Fruit fly (Drosophila melanogaster) whole organism, embryonic: ENCODE data around the gene CG1440.

Experiments
- Antp ChIP-seq: fragments of 200-800 bp; sonication (Bioruptor generic); optimal IDR thresholded peaks from 3 replicates; lab custom pipeline; 2016; ENCODE audit warnings: missing biosample characterization, missing genetic modification characterization
- CG10274 ChIP-seq: fragments of 200-800 bp; sonication (Bioruptor generic); optimal IDR thresholded peaks from 3 replicates; lab custom pipeline; 2017; ENCODE audit warnings: missing biosample characterization, mild to moderate bottlenecking, missing genetic modification characterization
- CG1233 ChIP-seq: fragments of 200-800 bp; sonication (Bioruptor generic); optimal IDR thresholded peaks from 4 replicates; lab custom pipeline; 2018; ENCODE audit warnings: missing biosample characterization, mild to moderate bottlenecking, missing genetic modification characterization
- CG15479 ChIP-seq: fragments of 200-800 bp; sonication (Bioruptor generic); optimal IDR thresholded peaks from 3 replicates; lab custom pipeline; 2019; ENCODE audit warnings: missing biosample characterization, mild to moderate bottlenecking, missing genetic modification characterization, moderate library complexity
- CG17385 ChIP-seq: fragments of 200-800 bp; sonication (Bioruptor generic); optimal IDR thresholded peaks from 3 replicates; lab custom pipeline; 2018; ENCODE audit warnings: missing biosample characterization, mild to moderate bottlenecking, missing genetic modification characterization
- CG17612 ChIP-seq: fragments of 200-800 bp; sonication (Bioruptor generic); IDR thresholded peaks from 2 replicates; pipeline ENCODE4 v1.3.6; 2022; ENCODE audit warnings: missing biosample characterization, missing genetic modification characterization
- CG2120 ChIP-seq: fragments of 200-800 bp; sonication (Bioruptor generic); optimal IDR thresholded peaks from 3 replicates; lab custom pipeline; 2016; ENCODE audit warnings: missing biosample characterization, missing genetic modification characterization
- CG2202 ChIP-seq: fragments of 200-800 bp; sonication (Bioruptor generic); optimal IDR thresholded peaks from 2 replicates; lab custom pipeline; 2018; ENCODE audit warnings: missing biosample characterization, mild to moderate bottlenecking, missing genetic modification characterization
- CG2875 ChIP-seq: fragments of 200-800 bp; sonication (Bioruptor generic); optimal IDR thresholded peaks from 2 replicates; lab custom pipeline; 2017; ENCODE audit warnings: missing biosample characterization, mild to moderate bottlenecking, missing genetic modification characterization, missing genetic modification reagents
- CG30020 ChIP-seq: fragments of 200-800 bp; optimal IDR thresholded peaks from 2 replicates; lab custom pipeline; 2019; ENCODE audit warnings: missing biosample characterization, mild to moderate bottlenecking, missing genetic modification characterization, moderate library complexity
- CG3407 ChIP-seq: fragments of 200-800 bp; sonication (Bioruptor generic); optimal IDR thresholded peaks from 2 replicates; lab custom pipeline; 2018; ENCODE audit warnings: missing biosample characterization, mild to moderate bottlenecking, missing genetic modification characterization
- CG4282 ChIP-seq: fragments of 200-800 bp; sonication (Bioruptor generic); optimal IDR thresholded peaks from 2 replicates; lab custom pipeline; 2016; ENCODE audit warnings: missing biosample characterization, missing genetic modification characterization
- CG4360 ChIP-seq: fragments of 200-800 bp; sonication (Bioruptor generic); IDR thresholded peaks from 2 replicates; pipeline ENCODE4 v1.3.6; 2022; ENCODE audit warnings: missing biosample characterization, missing genetic modification characterization
- CG4424 ChIP-seq: fragments of 200-800 bp; sonication (Bioruptor generic); optimal IDR thresholded peaks from 3 replicates; lab custom pipeline; 2016; ENCODE audit warnings: missing biosample characterization, missing genetic modification characterization
- CG6175 ChIP-seq: fragments of 200-800 bp; sonication (Bioruptor generic); IDR thresholded peaks from 3 replicates; pipeline ENCODE4 v1.3.6; 2022; ENCODE audit warnings: missing biosample characterization, missing genetic modification characterization
- CG6254 ChIP-seq: fragments of 200-800 bp; sonication (Bioruptor generic); optimal IDR thresholded peaks from 3 replicates; lab custom pipeline; 2017; ENCODE audit warnings: mild to moderate bottlenecking, missing biosample characterization, missing genetic modification reagents, missing genetic modification characterization
- CG7556 ChIP-seq: fragments of 200-800 bp; sonication (Bioruptor generic); optimal IDR thresholded peaks from 2 replicates; lab custom pipeline; 2017; ENCODE audit warnings: missing biosample characterization, mild to moderate bottlenecking, missing genetic modification characterization
- CG8478 ChIP-seq: fragments of >200 bp; optimal IDR thresholded peaks from 2 replicates; lab custom pipeline; 2018
- CG9797 ChIP-seq: fragments of 200-800 bp; sonication (Bioruptor generic); optimal IDR thresholded peaks from 3 replicates; lab custom pipeline; 2018; ENCODE audit warnings: missing biosample characterization, mild to moderate bottlenecking, missing genetic modification characterization
- CG9817 ChIP-seq: fragments of 200-800 bp; sonication (Bioruptor generic); optimal IDR thresholded peaks from 2 replicates; lab custom pipeline; 2018; ENCODE audit warnings: missing biosample characterization, mild to moderate bottlenecking, missing genetic modification characterization, moderate library complexity
- Camta ChIP-seq: fragments of 200-800 bp; sonication (Bioruptor generic); optimal IDR thresholded peaks from 2 replicates; lab custom pipeline; 2016; ENCODE audit warnings: missing biosample characterization, missing genetic modification characterization
- Eip74EF ChIP-seq, 2 experiments: fragments of 200-800 bp in 1 of 2; fragments of >200 bp in 1 of 2; sonication (Bioruptor generic) in 1 of 2; optimal IDR thresholded peaks; 2 replicates each; lab custom pipeline; 2017 to 2019; ENCODE audit warnings: missing biosample characterization in 2 of 2, missing genetic modification characterization in 2 of 2, mild to moderate bottlenecking in 1 of 2, moderate library complexity in 1 of 2
- Ets65A ChIP-seq: fragments of 200-800 bp; sonication (Bioruptor generic); peaks from one replicate; lab custom pipeline; 2016; ENCODE audit warnings: missing biosample characterization, missing genetic modification characterization
- HLH3B ChIP-seq: fragments of 200-800 bp; sonication (Bioruptor generic); IDR thresholded peaks from 2 replicates; pipeline ENCODE4 v1.3.6; 2022; ENCODE audit warnings: missing biosample characterization, missing genetic modification characterization
- HLH54F ChIP-seq: fragments of 200-800 bp; sonication (Bioruptor generic); optimal IDR thresholded peaks from 3 replicates; lab custom pipeline; 2016; ENCODE audit warnings: missing biosample characterization, missing genetic modification characterization
- Lhr ChIP-seq: fragments of 200-800 bp; sonication (Bioruptor generic); optimal IDR thresholded peaks from 3 replicates; lab custom pipeline; 2017; ENCODE audit warnings: mild to moderate bottlenecking, missing biosample characterization, missing genetic modification reagents, missing genetic modification characterization
- Mad ChIP-seq: fragments of 200-800 bp; sonication (Bioruptor generic); optimal IDR thresholded peaks from 2 replicates; lab custom pipeline; 2016; ENCODE audit warnings: missing biosample characterization, missing genetic modification characterization
- Myb ChIP-seq: fragments of 200-800 bp; sonication (Bioruptor generic); optimal IDR thresholded peaks from 2 replicates; lab custom pipeline; 2016; ENCODE audit warnings: missing biosample characterization, missing genetic modification characterization
- NC2α ChIP-seq: fragments of 200-800 bp; sonication (Bioruptor generic); optimal IDR thresholded peaks from 2 replicates; lab custom pipeline; 2016; ENCODE audit warnings: missing biosample characterization, missing genetic modification characterization
- NFAT ChIP-seq: fragments of 200-800 bp; sonication (Bioruptor generic); IDR thresholded peaks from 2 replicates; pipeline ENCODE4 v1.3.6; 2022; ENCODE audit warnings: missing biosample characterization, missing genetic modification characterization
- Pdp1 ChIP-seq, 2 experiments: fragments of 200-800 bp; sonication (Bioruptor generic); optimal IDR thresholded peaks; 3 replicates each; lab custom pipeline; 2016; ENCODE audit warnings: missing biosample characterization in 2 of 2, missing genetic modification characterization in 2 of 2, mild to moderate bottlenecking in 1 of 2, moderate library complexity in 1 of 2
- cg ChIP-seq: fragments of 200-800 bp; sonication (Bioruptor generic); optimal IDR thresholded peaks from 3 replicates; lab custom pipeline; 2019; ENCODE audit warnings: missing biosample characterization, mild to moderate bottlenecking, missing genetic modification characterization, moderate library complexity
- corto ChIP-seq: fragments of 200-800 bp; sonication (Bioruptor generic); optimal IDR thresholded peaks from 2 replicates; lab custom pipeline; 2016; ENCODE audit warnings: missing biosample characterization, mild to moderate bottlenecking, missing genetic modification characterization, moderate library complexity
- crp ChIP-seq, 2 experiments: fragments of 200-800 bp; sonication (Bioruptor generic); optimal IDR thresholded peaks; 2 replicates in 1 of 2; 3 replicates in 1 of 2; lab custom pipeline; 2017; ENCODE audit warnings: missing biosample characterization in 2 of 2, missing genetic modification characterization in 2 of 2, mild to moderate bottlenecking in 1 of 2, moderate library complexity in 1 of 2
- da ChIP-seq: fragments of 200-800 bp; sonication (Bioruptor generic); optimal IDR thresholded peaks from 2 replicates; lab custom pipeline; 2016; ENCODE audit warnings: missing biosample characterization, missing genetic modification characterization
- disco-r ChIP-seq: fragments of 200-800 bp; sonication (Bioruptor generic); optimal IDR thresholded peaks from 2 replicates; lab custom pipeline; 2016; ENCODE audit warnings: missing biosample characterization, missing genetic modification characterization
- eyg ChIP-seq: fragments of 200-800 bp; sonication (Bioruptor generic); optimal IDR thresholded peaks from 3 replicates; lab custom pipeline; 2016; ENCODE audit warnings: missing biosample characterization, missing genetic modification characterization
- her ChIP-seq: fragments of 200-800 bp; sonication (Bioruptor generic); optimal IDR thresholded peaks from 2 replicates; lab custom pipeline; 2016; ENCODE audit warnings: missing biosample characterization, missing genetic modification characterization
- jing ChIP-seq: fragments of 200-800 bp; sonication (Bioruptor generic); optimal IDR thresholded peaks from 2 replicates; lab custom pipeline; 2018; ENCODE audit warnings: missing biosample characterization, mild to moderate bottlenecking, missing genetic modification characterization
- lov ChIP-seq, 2 experiments: fragments of 200-800 bp in 1 of 2; fragments of >200 bp in 1 of 2; sonication (Bioruptor generic) in 1 of 2; IDR thresholded peaks in 1 of 2; optimal IDR thresholded peaks in 1 of 2; 2 replicates in 1 of 2; 3 replicates in 1 of 2; pipeline versions ENCODE4 v1.3.6 to Lab custom; 2017 to 2022; ENCODE audit warnings: missing biosample characterization in 1 of 2, missing genetic modification characterization in 1 of 2
- odd ChIP-seq: fragments of 200-800 bp; sonication (Bioruptor generic); optimal IDR thresholded peaks from 2 replicates; lab custom pipeline; 2017; ENCODE audit warnings: missing biosample characterization, mild to moderate bottlenecking, missing genetic modification characterization
- prd ChIP-seq, 3 experiments: fragments of >200 bp in 2 of 3; fragments of 200-800 bp in 1 of 3; sonication (Bioruptor generic) in 1 of 3; optimal IDR thresholded peaks in 2 of 3; IDR thresholded peaks in 1 of 3; 2 replicates in 2 of 3; 3 replicates in 1 of 3; pipeline versions ENCODE4 v1.3.6 to Lab custom; 2017 to 2022; ENCODE audit warnings: missing biosample characterization in 1 of 3, missing genetic modification characterization in 1 of 3
- sens-2 ChIP-seq: fragments of 200-800 bp; sonication (Bioruptor generic); IDR thresholded peaks from 2 replicates; pipeline ENCODE4 v1.3.6; 2022; ENCODE audit warnings: missing biosample characterization, missing genetic modification characterization
- slbo ChIP-seq: fragments of 200-800 bp; sonication (Bioruptor generic); IDR thresholded peaks from 2 replicates; pipeline ENCODE4 v1.3.6; 2022; ENCODE audit warnings: missing biosample characterization, missing genetic modification characterization
- stwl ChIP-seq: fragments of 200-800 bp; sonication (Bioruptor generic); optimal IDR thresholded peaks from 3 replicates; lab custom pipeline; 2018; ENCODE audit warnings: missing biosample characterization, mild to moderate bottlenecking, missing genetic modification characterization, moderate library complexity
- sug ChIP-seq: fragments of 200-800 bp; optimal IDR thresholded peaks from 2 replicates; lab custom pipeline; 2019; ENCODE audit warnings: missing biosample characterization, mild to moderate bottlenecking, missing genetic modification characterization, moderate library complexity
- tio ChIP-seq: fragments of 200-800 bp; sonication (Bioruptor generic); optimal IDR thresholded peaks from 2 replicates; lab custom pipeline; 2017; ENCODE audit warnings: missing biosample characterization, missing genetic modification characterization, inconsistent platforms
- unc-4 ChIP-seq: fragments of 200-800 bp; sonication (Bioruptor generic); IDR thresholded peaks from 2 replicates; pipeline ENCODE4 v1.3.6; 2022; ENCODE audit warnings: missing biosample characterization, missing genetic modification characterization; ENCODE audit not compliant: partially characterized antibody
- zen ChIP-seq: fragments of 200-800 bp; sonication (Bioruptor generic); optimal IDR thresholded peaks from 3 replicates; lab custom pipeline; 2018; ENCODE audit warnings: missing biosample characterization, mild to moderate bottlenecking, missing genetic modification characterization, moderate library complexity

The CG1440 gene

dm6 chrX:8407124-8407775, 29.6 kb upstream of the CG1440 start, which contains the start of gene PIG-T:
TSS of gene PIG-T (minus strand) at chrX:8407263.
- TF ChIP-seq HLH54F (GFP tag; lab: Kevin White, UChicago) (no peak), Myb (GFP tag; lab: Kevin White, UChicago) (peak; percentile 96), CG17612 (GFP tag; lab: Robert Waterston, UW) (no peak), CG8478 (lab: Kevin White, UChicago) (no peak), stwl (peak; percentile 12), CG6175 (no peak), eyg (GFP tag; lab: Kevin White, UChicago) (no peak), slbo (GFP tag; lab: Robert Waterston, UW) (no peak), Lhr (no peak), CG17385 (no peak), CG2875 (GFP tag; lab: Kevin White, UChicago) (no peak), NFAT (no peak), tio (GFP tag; lab: Kevin White, UChicago) (no peak), sens-2 (no peak), Eip74EF (GFP tag; optimal IDR thresholded peaks at IDR 0.05; lab: Kevin White, UChicago) (no peak), CG2202 (tag; lab: Kevin White, UChicago) (no peak), Antp (GFP tag; lab: Kevin White, UChicago) (no peak), da (GFP tag; lab: Kevin White, UChicago) (no peak), Pdp1 (GFP tag; optimal IDR thresholded peaks at IDR 0.05; lab: Kevin White, UChicago) (peak in 1 of 2 experiments; percentile 66), prd (optimal IDR thresholded peaks at IDR 0.05; lab: Kevin White, UChicago) (no peak), prd (GFP tag; IDR thresholded peaks at IDR 0.05; lab: Robert Waterston, UW) (peak; percentile 27; the same call in 1 of the 3 replicates), Mad (no peak), zen (tag; lab: Kevin White, UChicago) (no peak), CG7556 (GFP tag; lab: Kevin White, UChicago) (no peak), cg (no peak), Ets65A (GFP tag; lab: Kevin White, UChicago) (no peak), CG1233 (GFP tag; lab: Kevin White, UChicago) (no peak), CG30020 (tag; lab: Kevin White, UChicago) (no peak), CG4424 (no peak), CG3407 (GFP tag; lab: Kevin White, UChicago) (no peak), CG9797 (GFP tag; lab: Kevin White, UChicago) (peak; percentile 19), HLH3B (GFP tag; lab: Robert Waterston, UW) (no peak), CG9817 (no peak), CG2120 (peak; percentile 43), CG15479 (GFP tag; lab: Kevin White, UChicago) (no peak), her (GFP tag; lab: Kevin White, UChicago) (peak; percentile 22), lov (optimal IDR thresholded peaks at IDR 0.05; lab: Kevin White, UChicago) (no peak), lov (GFP tag; IDR thresholded peaks at IDR 0.05; lab: Robert Waterston, UW) (no peak), unc-4 (GFP tag; lab: Robert Waterston, UW) (no peak), CG10274 (no peak), NC2α (no peak), CG4282 (GFP tag; lab: Kevin White, UChicago) (no peak), disco-r (no peak), odd (GFP tag; lab: Kevin White, UChicago) (no peak), corto (GFP tag; lab: Kevin White, UChicago) (no peak), CG4360 (GFP tag; lab: Robert Waterston, UW) (no peak), jing (no peak), sug (tag; lab: Kevin White, UChicago) (no peak), crp (GFP tag; optimal IDR thresholded peaks at IDR 0.05; lab: Kevin White, UChicago) (peak in 1 of 2 experiments; percentile 58), Camta (GFP tag; lab: Kevin White, UChicago) (no peak), CG6254 (GFP tag; lab: Kevin White, UChicago) (no peak)
